Fruit fly (Drosophila melanogaster) whole organism, embryonic: Measurements from ENCODE around the gene CG43055.
A peak's percentile ranks its signal among the peaks of the same experiment; 100 is the strongest.

Source experiments
- Antp ChIP-seq: fragments of 200-800 bp; sonication (Bioruptor generic); optimal IDR thresholded peaks from 3 replicates; lab custom pipeline; 2016; ENCODE audit warnings: missing biosample characterization, missing genetic modification characterization
- Atf6 ChIP-seq: fragments of 200-800 bp; sonication (Bioruptor generic); IDR thresholded peaks from 2 replicates; pipeline ENCODE4 v1.3.6; 2022; ENCODE audit warnings: missing biosample characterization, missing genetic modification characterization
- Awh ChIP-seq: fragments of 200-800 bp; sonication (Bioruptor generic); IDR thresholded peaks from 2 replicates; pipeline ENCODE4, ENCODE4 v1.3.6; 2022; ENCODE audit warnings: missing biosample characterization, missing genetic modification characterization
- CG11085 ChIP-seq: fragments of 200-800 bp; sonication (Bioruptor generic); IDR thresholded peaks from 2 replicates; pipeline ENCODE4 v1.3.6; 2022; ENCODE audit warnings: missing biosample characterization, missing genetic modification characterization
- CG1233 ChIP-seq: fragments of 200-800 bp; sonication (Bioruptor generic); optimal IDR thresholded peaks from 4 replicates; lab custom pipeline; 2018; ENCODE audit warnings: missing biosample characterization, mild to moderate bottlenecking, missing genetic modification characterization
- CG12769 ChIP-seq: fragments of 200-800 bp; sonication (Bioruptor generic); optimal IDR thresholded peaks from 2 replicates; lab custom pipeline; 2019; ENCODE audit warnings: missing biosample characterization, mild to moderate bottlenecking, missing genetic modification characterization, moderate library complexity
- CG14860 ChIP-seq: fragments of 200-800 bp; sonication (Bioruptor generic); IDR thresholded peaks from 3 replicates; pipeline ENCODE4 v1.3.6; 2022; ENCODE audit warnings: missing biosample characterization, missing genetic modification characterization; ENCODE audit not compliant: partially characterized antibody
- CG15601 ChIP-seq: fragments of 200-800 bp; sonication (Bioruptor generic); optimal IDR thresholded peaks from 3 replicates; lab custom pipeline; 2019; ENCODE audit warnings: missing biosample characterization, mild to moderate bottlenecking, missing genetic modification characterization, moderate library complexity
- CG16813 ChIP-seq: fragments of 200-800 bp; sonication (Bioruptor generic); IDR thresholded peaks from 3 replicates; pipeline ENCODE4 v1.3.6; 2022; ENCODE audit warnings: missing biosample characterization, missing genetic modification characterization; ENCODE audit not compliant: partially characterized antibody
- CG17359 ChIP-seq: fragments of 200-800 bp; sonication (Bioruptor generic); optimal IDR thresholded peaks from 3 replicates; lab custom pipeline; 2018; ENCODE audit warnings: missing biosample characterization, mild to moderate bottlenecking, missing genetic modification characterization, moderate library complexity
- CG17361 ChIP-seq: fragments of 200-800 bp; sonication (Bioruptor generic); IDR thresholded peaks from 3 replicates; pipeline ENCODE4 v1.3.6; 2022; ENCODE audit warnings: missing biosample characterization, missing genetic modification characterization
- CG2202 ChIP-seq: fragments of 200-800 bp; sonication (Bioruptor generic); optimal IDR thresholded peaks from 2 replicates; lab custom pipeline; 2018; ENCODE audit warnings: missing biosample characterization, mild to moderate bottlenecking, missing genetic modification characterization
- CG4617 ChIP-seq: fragments of 200-800 bp; sonication (Bioruptor generic); optimal IDR thresholded peaks from 3 replicates; lab custom pipeline; 2016; ENCODE audit warnings: missing biosample characterization, missing genetic modification characterization, borderline replicate concordance
- CG5953 ChIP-seq: fragments of 200-800 bp; sonication (Bioruptor generic); IDR thresholded peaks from 2 replicates; pipeline ENCODE4 v1.3.6; 2022; ENCODE audit warnings: missing biosample characterization, missing genetic modification characterization
- CG6254 ChIP-seq: fragments of 200-800 bp; sonication (Bioruptor generic); optimal IDR thresholded peaks from 3 replicates; lab custom pipeline; 2017; ENCODE audit warnings: mild to moderate bottlenecking, missing biosample characterization, missing genetic modification reagents, missing genetic modification characterization
- CG6689 ChIP-seq: fragments of 200-800 bp; sonication (Bioruptor generic); IDR thresholded peaks from 2 replicates; pipeline ENCODE4 v1.3.6; 2022; ENCODE audit warnings: missing biosample characterization, missing genetic modification characterization
- CG8359 ChIP-seq: fragments of 200-800 bp; sonication (Bioruptor generic); optimal IDR thresholded peaks from 2 replicates; lab custom pipeline; 2017; ENCODE audit warnings: missing biosample characterization, mild to moderate bottlenecking, missing genetic modification characterization, borderline replicate concordance
- Doc3 ChIP-seq: fragments of 200-800 bp; sonication (Bioruptor generic); IDR thresholded peaks from 3 replicates; pipeline ENCODE4 v1.3.6; 2022; ENCODE audit warnings: missing biosample characterization, missing genetic modification characterization; ENCODE audit not compliant: partially characterized antibody
- E2f2 ChIP-seq: fragments of 200-800 bp; sonication (Bioruptor generic); IDR thresholded peaks from 2 replicates; pipeline ENCODE4 v1.3.6; 2022; ENCODE audit warnings: missing biosample characterization, missing genetic modification characterization
- Hr3 ChIP-seq: fragments of 200-800 bp; sonication (Bioruptor generic); optimal IDR thresholded peaks from 3 replicates; lab custom pipeline; 2016; ENCODE audit warnings: missing biosample characterization, missing genetic modification characterization
- MESR4 ChIP-seq: fragments of 200-800 bp; sonication (Bioruptor generic); optimal IDR thresholded peaks from 2 replicates; lab custom pipeline; 2018; ENCODE audit warnings: missing biosample characterization, mild to moderate bottlenecking, missing genetic modification characterization, moderate library complexity
- Mes4 ChIP-seq: fragments of 200-800 bp; sonication (Bioruptor generic); optimal IDR thresholded peaks from 2 replicates; lab custom pipeline; 2016; ENCODE audit warnings: missing biosample characterization, missing genetic modification characterization
- Oaz ChIP-seq: fragments of 200-800 bp; sonication (Bioruptor generic); IDR thresholded peaks from 2 replicates; pipeline ENCODE4 v1.3.6; 2022; ENCODE audit warnings: missing biosample characterization, missing genetic modification characterization
- Opbp ChIP-seq: fragments of 200-800 bp; sonication (Bioruptor generic); IDR thresholded peaks from 3 replicates; pipeline ENCODE4 v1.3.6; 2022; ENCODE audit warnings: missing biosample characterization, missing genetic modification characterization; ENCODE audit not compliant: partially characterized antibody
- Pdp1 ChIP-seq, 2 experiments: fragments of 200-800 bp; sonication (Bioruptor generic); optimal IDR thresholded peaks; 3 replicates each; lab custom pipeline; 2016; ENCODE audit warnings: missing biosample characterization in 2 of 2, missing genetic modification characterization in 2 of 2, mild to moderate bottlenecking in 1 of 2, moderate library complexity in 1 of 2
- Scr ChIP-seq: fragments of 200-800 bp; sonication (Bioruptor generic); IDR thresholded peaks from 2 replicates; pipeline ENCODE4 v1.3.6; 2022; ENCODE audit warnings: missing biosample characterization, missing genetic modification characterization; ENCODE audit not compliant: partially characterized antibody
- Side ChIP-seq: fragments of 200-800 bp; sonication (Bioruptor generic); optimal IDR thresholded peaks from 2 replicates; lab custom pipeline; 2016; ENCODE audit warnings: missing biosample characterization, missing genetic modification characterization
- Ssrp ChIP-seq: fragments of 200-800 bp; sonication (Bioruptor generic); optimal IDR thresholded peaks from 2 replicates; lab custom pipeline; 2018; ENCODE audit warnings: missing biosample characterization, mild to moderate bottlenecking, missing genetic modification characterization, moderate library complexity
- Taf1 ChIP-seq: fragments of 200-800 bp; sonication (Bioruptor generic); IDR thresholded peaks from 2 replicates; pipeline ENCODE4 v1.3.6; 2022; ENCODE audit warnings: missing biosample characterization, missing genetic modification characterization
- YL-1 ChIP-seq: fragments of 200-800 bp; sonication (Bioruptor generic); optimal IDR thresholded peaks from 3 replicates; lab custom pipeline; 2017; ENCODE audit warnings: missing biosample characterization, mild to moderate bottlenecking, missing genetic modification characterization
- aop ChIP-seq: fragments of 200-800 bp; sonication (Bioruptor generic); IDR thresholded peaks from 2 replicates; pipeline ENCODE4 v1.3.6; 2022; ENCODE audit warnings: missing biosample characterization, missing genetic modification characterization
- bbx ChIP-seq: fragments of 200-800 bp; sonication (Bioruptor generic); IDR thresholded peaks from 2 replicates; pipeline ENCODE4 v1.3.6; 2022; ENCODE audit warnings: missing biosample characterization, missing genetic modification characterization; ENCODE audit not compliant: partially characterized antibody
- br ChIP-seq: fragments of >200 bp; optimal IDR thresholded peaks from 2 replicates; lab custom pipeline; 2017
- cg ChIP-seq: fragments of 200-800 bp; sonication (Bioruptor generic); optimal IDR thresholded peaks from 3 replicates; lab custom pipeline; 2019; ENCODE audit warnings: missing biosample characterization, mild to moderate bottlenecking, missing genetic modification characterization, moderate library complexity
- chinmo ChIP-seq: fragments of 200-800 bp; sonication (Bioruptor generic); IDR thresholded peaks from 4 replicates; pipeline ENCODE4 v1.3.6; 2022; ENCODE audit warnings: missing biosample characterization, missing genetic modification characterization; ENCODE audit not compliant: partially characterized antibody
- croc ChIP-seq: fragments of 200-800 bp; sonication (Bioruptor generic); conservative IDR thresholded peaks from 3 replicates; pipeline ENCODE4 v1.3.6; 2022; ENCODE audit warnings: missing biosample characterization, missing genetic modification characterization
- crol ChIP-seq: fragments of 200-800 bp; sonication (Bioruptor generic); IDR thresholded peaks from 2 replicates; pipeline ENCODE4 v1.3.6; 2022; ENCODE audit warnings: missing biosample characterization, missing genetic modification characterization
- crp ChIP-seq, 2 experiments: fragments of 200-800 bp; sonication (Bioruptor generic); optimal IDR thresholded peaks; 2 replicates in 1 of 2; 3 replicates in 1 of 2; lab custom pipeline; 2017; ENCODE audit warnings: missing biosample characterization in 2 of 2, missing genetic modification characterization in 2 of 2, mild to moderate bottlenecking in 1 of 2, moderate library complexity in 1 of 2
- fu2 ChIP-seq: fragments of 200-800 bp; sonication (Bioruptor generic); optimal IDR thresholded peaks from 2 replicates; lab custom pipeline; 2016; ENCODE audit warnings: missing biosample characterization, missing genetic modification characterization
- hbn ChIP-seq: fragments of 200-800 bp; sonication (Bioruptor generic); IDR thresholded peaks from 2 replicates; pipeline ENCODE4 v1.3.6; 2022; ENCODE audit warnings: missing biosample characterization, missing genetic modification characterization; ENCODE audit not compliant: partially characterized antibody
- her ChIP-seq: fragments of 200-800 bp; sonication (Bioruptor generic); optimal IDR thresholded peaks from 2 replicates; lab custom pipeline; 2016; ENCODE audit warnings: missing biosample characterization, missing genetic modification characterization
- knrl ChIP-seq: fragments of 200-800 bp; sonication (Bioruptor generic); IDR thresholded peaks from 3 replicates; pipeline ENCODE4 v1.3.6; 2022; ENCODE audit warnings: missing biosample characterization, missing genetic modification characterization; ENCODE audit not compliant: partially characterized antibody
- lilli ChIP-seq: fragments of 200-800 bp; sonication (Bioruptor generic); optimal IDR thresholded peaks from 3 replicates; lab custom pipeline; 2016; ENCODE audit warnings: missing biosample characterization, missing genetic modification characterization
- nerfin-2 ChIP-seq: fragments of 200-800 bp; sonication (Bioruptor generic); IDR thresholded peaks from 2 replicates; pipeline ENCODE4 v1.3.6; 2022; ENCODE audit warnings: missing biosample characterization, missing genetic modification characterization; ENCODE audit not compliant: partially characterized antibody
- pb ChIP-seq: fragments of 200-800 bp; sonication (Bioruptor generic); optimal IDR thresholded peaks from 3 replicates; lab custom pipeline; 2016; ENCODE audit warnings: missing biosample characterization, missing genetic modification characterization
- row ChIP-seq: fragments of 200-800 bp; sonication (Bioruptor generic); IDR thresholded peaks from 3 replicates; pipeline ENCODE4 v1.3.6; 2022; ENCODE audit warnings: missing biosample characterization, missing genetic modification characterization
- sima ChIP-seq: fragments of 200-800 bp; sonication (Bioruptor generic); optimal IDR thresholded peaks from 2 replicates; lab custom pipeline; 2016; ENCODE audit warnings: missing biosample characterization, missing genetic modification characterization
- vnd ChIP-seq: fragments of 200-800 bp; sonication (Bioruptor generic); IDR thresholded peaks from 3 replicates; pipeline ENCODE4 v1.3.6; 2022; ENCODE audit warnings: missing biosample characterization, missing genetic modification characterization; ENCODE audit not compliant: partially characterized antibody

CG43055 gene

dm6 chr2L:4452798-4453197, 41.8 kb downstream of the CG43055 start, which contains the start of gene CG15439 (continued):
- peak; percentile 64; the same call in 2 of the 3 replicates for TF ChIP-seq knrl (GFP tag; lab: Robert Waterston, UW)
- TF ChIP-seq Ssrp (tag; lab: Kevin White, UChicago), result no peak
- TF ChIP-seq MESR4 (GFP tag; lab: Kevin White, UChicago), result peak; percentile 89
- TF ChIP-seq Doc3, result peak; percentile 67
- no peak for TF ChIP-seq pb
- peak; percentile 22 for TF ChIP-seq YL-1 (GFP tag; lab: Kevin White, UChicago)
- TF ChIP-seq CG16813, result peak; percentile 64
- peak; percentile 49 for TF ChIP-seq CG14860 (GFP tag; lab: Robert Waterston, UW)
- TF ChIP-seq Scr, result peak; percentile 76
- TF ChIP-seq CG6254 (GFP tag; lab: Kevin White, UChicago), result peak; percentile 23
- TF ChIP-seq CG4617 (GFP tag; lab: Kevin White, UChicago), result peak; percentile 55
- peak; percentile 8; the same call in 1 of the 3 replicates for TF ChIP-seq row (GFP tag; lab: Robert Waterston, UW)
- peak; percentile 76; the same call in 2 of the 3 replicates for TF ChIP-seq Opbp (GFP tag; lab: Robert Waterston, UW)
- TF ChIP-seq vnd (GFP tag; lab: Robert Waterston, UW), result peak; percentile 72
- peak; percentile 84 for TF ChIP-seq bbx (GFP tag; lab: Robert Waterston, UW)
- TF ChIP-seq CG17359, result no peak
- peak; percentile 77 for TF ChIP-seq nerfin-2 (GFP tag; lab: Robert Waterston, UW)

dm6 chr2L:4454009-4454689, 43.2 kb downstream of the CG43055 start, which contains the start of the genes Secp43 and ND-B8:
Secp43 (minus strand) TSS chr2L:4454453.
ND-B8 (plus strand) TSS chr2L:4454626.
- TF ChIP-seq CG2202 (no peak), Pdp1 (GFP tag; optimal IDR thresholded peaks at IDR 0.05; lab: Kevin White, UChicago) (peak in 1 of 2 experiments; percentile 44), cg (GFP tag; lab: Kevin White, UChicago) (no peak), Oaz (GFP tag; lab: Robert Waterston, UW) (no peak), crol (GFP tag; lab: Robert Waterston, UW) (no peak), her (no peak), hbn (GFP tag; lab: Robert Waterston, UW) (peak; percentile 57), aop (GFP tag; lab: Robert Waterston, UW) (no peak), croc (GFP tag; lab: Robert Waterston, UW) (no peak), Taf1 (no peak), Side (no peak), fu2 (GFP tag; lab: Kevin White, UChicago) (no peak), Awh (GFP tag; lab: Robert Waterston, UW) (no peak), CG15601 (no peak), E2f2 (GFP tag; lab: Robert Waterston, UW) (peak; percentile 68), crp (GFP tag; optimal IDR thresholded peaks at IDR 0.05; lab: Kevin White, UChicago) (peak in 1 of 2 experiments; percentile 58), Ssrp (tag; lab: Kevin White, UChicago) (no peak), CG5953 (GFP tag; lab: Robert Waterston, UW) (no peak), sima (GFP tag; lab: Kevin White, UChicago) (no peak), Atf6 (GFP tag; lab: Robert Waterston, UW) (0 out of 2 replicates have a peak, but pooled peaks have one; percentile 13), CG8359 (no peak), Antp (GFP tag; lab: Kevin White, UChicago) (no peak), CG1233 (GFP tag; lab: Kevin White, UChicago) (no peak), lilli (no peak), br (no peak), CG11085 (GFP tag; lab: Robert Waterston, UW) (no peak), Mes4 (GFP tag; lab: Kevin White, UChicago) (no peak), chinmo (GFP tag; lab: Robert Waterston, UW) (peak; percentile 88; the same call in 2 of the 4 replicates), Hr3 (GFP tag; lab: Kevin White, UChicago) (no peak), CG17361 (GFP tag; lab: Robert Waterston, UW) (no peak), CG12769 (tag; lab: Kevin White, UChicago) (no peak), CG6689 (GFP tag; lab: Robert Waterston, UW) (no peak)
